Fruit fly (Drosophila melanogaster) whole organism, wandering third instar larva: ENCODE data around the gene CG33552.

Experiments used
- brk ChIP-seq: fragments of 200-800 bp; sonication (Bioruptor generic); optimal IDR thresholded peaks from 2 replicates; lab custom pipeline; 2016; ENCODE audit warnings: missing biosample characterization, mild to moderate bottlenecking, missing genetic modification characterization
- dmrt93B ChIP-seq: fragments of 200-800 bp; sonication (Bioruptor generic); optimal IDR thresholded peaks from 2 replicates; lab custom pipeline; 2018; ENCODE audit warnings: missing biosample characterization, mild to moderate bottlenecking, missing genetic modification characterization
- dsf ChIP-seq: sonication (Bioruptor generic); optimal IDR thresholded peaks from 2 replicates; lab custom pipeline; 2016; ENCODE audit warnings: missing biosample characterization, missing genetic modification characterization, borderline replicate concordance
- foxo ChIP-seq, 2 experiments: fragments of 200-800 bp; sonication (Bioruptor generic); optimal IDR thresholded peaks; 2 replicates in 1 of 2; 3 replicates in 1 of 2; lab custom pipeline; 2016 to 2017; ENCODE audit warnings: missing biosample characterization in 2 of 2, missing genetic modification characterization in 2 of 2
- jim ChIP-seq: fragments of 175-275, 200-325 bp; sonication (Bioruptor generic); optimal IDR thresholded peaks from 2 replicates; lab custom pipeline; 2016; ENCODE audit warnings: missing biosample characterization, mild to moderate bottlenecking, missing genetic modification characterization
- pan ChIP-seq: fragments of >200 bp; optimal IDR thresholded peaks from 2 replicates; lab custom pipeline; 2017
- woc ChIP-seq: sonication (Bioruptor generic); optimal IDR thresholded peaks from 2 replicates; lab custom pipeline; 2016; ENCODE audit warnings: missing biosample characterization, mild to moderate bottlenecking, missing genetic modification characterization

DNA sequence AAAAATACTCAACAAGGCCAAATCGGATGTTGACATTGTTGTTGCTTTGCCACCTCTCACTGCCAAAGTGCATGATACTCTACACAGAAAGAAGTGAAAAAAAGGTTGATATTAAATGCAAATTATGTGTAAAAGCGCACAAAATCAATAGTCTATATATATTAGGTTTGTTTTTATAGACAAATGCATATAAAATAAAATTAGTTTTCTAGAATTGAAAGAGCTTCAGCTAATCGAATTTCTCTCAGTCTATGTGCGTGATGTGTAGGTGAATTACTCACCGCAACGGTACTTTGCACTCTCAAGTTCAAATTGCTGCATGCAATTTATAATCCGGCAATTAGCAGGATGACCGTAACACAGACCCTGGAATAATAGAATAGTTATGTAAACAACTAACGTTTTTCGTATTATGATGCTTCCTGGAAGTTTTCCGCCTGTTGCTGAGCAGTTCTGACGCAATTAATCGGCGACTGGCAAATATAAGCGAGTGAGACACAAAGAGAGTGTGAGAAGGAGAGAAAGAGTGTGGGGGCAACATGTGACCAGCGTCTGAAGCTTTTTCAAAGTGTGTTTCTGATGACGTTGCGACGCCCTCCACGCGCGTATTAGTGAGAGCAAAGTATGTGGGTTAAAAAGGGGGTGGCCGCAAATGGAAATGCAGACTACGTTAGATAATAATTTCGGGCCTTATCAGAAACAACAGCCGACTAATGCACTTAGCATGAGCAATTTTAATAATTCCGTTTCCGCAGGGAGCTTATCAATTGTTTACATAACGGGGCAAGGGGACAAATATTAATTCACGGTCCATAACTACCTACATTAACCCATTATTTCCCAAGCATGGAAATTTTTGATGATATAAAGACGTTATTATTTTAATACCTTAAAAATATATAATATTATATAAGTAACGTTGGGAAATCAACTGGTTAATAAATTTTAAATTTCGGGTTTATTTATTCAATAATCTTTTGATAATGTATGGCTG is 38.7 kb downstream of the CG33552 start:
- TF ChIP-seq foxo (GFP tag; optimal IDR thresholded peaks at IDR 0.05; lab: Kevin White, UChicago) (peak; percentile 73 to 98), dsf (GFP tag; lab: Kevin White, UChicago) (peak; percentile 87), brk (peak; percentile 97), pan (lab: Kevin White, UChicago) (no peak), jim (GFP tag; lab: Kevin White, UChicago) (no peak), woc (GFP tag; lab: Kevin White, UChicago) (peak; percentile 86), dmrt93B (peak; percentile 93)
